Worm (Caenorhabditis elegans) whole organism, L4 larva: ENCODE measurements around the gene H40L08.3.

Source experiments
- R02D3.7 ChIP-seq: fragments of 150-350 bp; sonication (generic microtip); optimal IDR thresholded peaks from 3 replicates; lab custom pipeline; 2014; ENCODE audit warnings: missing biosample characterization, missing genetic modification characterization
- aha-1 ChIP-seq: fragments of 150-350 bp; peaks from one replicate; lab custom pipeline; 2014; ENCODE audit warnings: missing biosample characterization, missing genetic modification characterization
- ama-1 ChIP-seq: fragments of 150-350 bp; optimal IDR thresholded peaks from 2 replicates; lab custom pipeline; 2014; ENCODE audit warnings: inconsistent platforms, mixed read lengths
- egl-27 ChIP-seq: sonication (generic microtip); optimal IDR thresholded peaks from 3 replicates; lab custom pipeline; 2017; ENCODE audit warnings: missing biosample characterization, missing genetic modification reagents, missing genetic modification characterization
- egl-43 ChIP-seq: fragments of 200-800 bp; sonication (Bioruptor generic); IDR thresholded peaks from 2 replicates; pipeline ENCODE4 v1.3.6; 2022; ENCODE audit warnings: missing genetic modification reagents, missing genetic modification characterization, missing compliant biosample characterization
- lin-15B ChIP-seq: fragments of 150-350 bp; sonication (generic microtip); optimal IDR thresholded peaks from 3 replicates; lab custom pipeline; 2014; ENCODE audit warnings: missing biosample characterization, missing genetic modification characterization
- lin-39 ChIP-seq: fragments of 150-350 bp; optimal IDR thresholded peaks from 2 replicates; lab custom pipeline; 2014; ENCODE audit warnings: missing biosample characterization, missing genetic modification reagents, missing genetic modification characterization
- nhr-111 ChIP-seq: fragments of 200-800 bp; sonication (Bioruptor generic); optimal IDR thresholded peaks from 2 replicates; lab custom pipeline; 2018; ENCODE audit warnings: mild to moderate bottlenecking, missing genetic modification characterization, missing compliant biosample characterization
- nhr-76 ChIP-seq: fragments of 150-350 bp; optimal IDR thresholded peaks from 2 replicates; lab custom pipeline; 2014; ENCODE audit warnings: missing biosample characterization, missing genetic modification characterization
- nhr-77 ChIP-seq: fragments of 150-350 bp; optimal IDR thresholded peaks from 2 replicates; lab custom pipeline; 2014; ENCODE audit warnings: missing biosample characterization, missing genetic modification characterization
- set-16 ChIP-seq: fragments of 200-800 bp; sonication (Bioruptor generic); IDR thresholded peaks from 2 replicates; pipeline ENCODE4 v1.3.6; 2022; ENCODE audit warnings: missing genetic modification reagents, missing genetic modification characterization, missing compliant biosample characterization
- skn-1 ChIP-seq: fragments of 150-350 bp; optimal IDR thresholded peaks from 2 replicates; lab custom pipeline; 2014; ENCODE audit warnings: missing biosample characterization, missing genetic modification characterization
- snpc-4 ChIP-seq: fragments of 150-350 bp; optimal IDR thresholded peaks from 2 replicates; lab custom pipeline; 2014; ENCODE audit warnings: missing biosample characterization, missing genetic modification characterization
- spr-1 ChIP-seq: sonication (generic microtip); optimal IDR thresholded peaks from 2 replicates; lab custom pipeline; 2016; ENCODE audit warnings: mild to moderate bottlenecking, missing genetic modification characterization, missing compliant biosample characterization

DNA sequence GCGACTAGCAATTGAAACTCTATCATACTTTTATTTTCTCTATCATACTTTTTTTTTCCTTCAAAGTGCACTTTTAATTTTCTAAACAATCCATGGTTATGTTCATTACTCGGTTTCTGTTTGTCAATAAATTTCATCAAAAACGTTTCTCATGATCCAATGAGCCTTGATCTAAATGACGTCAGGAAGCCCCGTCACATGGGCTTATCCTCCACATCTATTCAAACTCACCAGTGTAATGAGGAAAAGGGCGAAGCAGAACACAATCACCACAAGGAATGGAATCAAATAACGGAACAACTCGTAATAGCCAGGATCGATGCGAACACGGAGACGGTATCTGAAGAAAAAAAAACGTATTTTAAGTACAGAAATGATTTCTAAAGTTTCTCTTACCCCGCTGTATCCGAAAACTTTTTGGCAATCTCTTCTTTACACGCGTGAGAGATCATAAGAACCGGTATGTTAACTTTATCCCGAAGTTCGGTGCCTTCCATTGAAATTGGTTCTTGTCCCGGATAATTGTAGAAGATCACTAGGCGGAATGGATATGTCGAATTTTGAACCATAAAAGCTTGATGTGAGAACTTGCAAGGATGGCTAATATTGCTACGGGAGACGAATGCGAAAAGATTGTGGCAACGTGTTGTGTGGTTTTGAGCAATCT, 36.7 kb downstream of the H40L08.3 start:
- TF ChIP-seq nhr-77 (no peak), lin-39 (tag; lab: Kevin White, UChicago) (no peak), skn-1 (tag; lab: Kevin White, UChicago) (no peak), lin-15B (no peak), ama-1 (no peak), set-16 (GFP tag; lab: Robert Waterston, UW) (no peak), egl-27 (tag; lab: Kevin White, UChicago) (no peak), nhr-111 (no peak), R02D3.7 (no peak), aha-1 (no peak), spr-1 (tag; lab: Kevin White, UChicago) (no peak), nhr-76 (tag; lab: Kevin White, UChicago) (no peak), snpc-4 (tag; lab: Kevin White, UChicago) (no peak), egl-43 (GFP tag; lab: Robert Waterston, UW) (no peak)
